Fruit fly (Drosophila melanogaster) whole organism, embryonic: ENCODE measurements around the gene Tsp29Fa.
A peak's percentile ranks its signal among the peaks of the same experiment; 100 is the strongest.

Experiments used
- ATbp ChIP-seq: fragments of 200-800 bp; sonication (Bioruptor generic); optimal IDR thresholded peaks from 2 replicates; lab custom pipeline; 2017; ENCODE audit warnings: missing biosample characterization, mild to moderate bottlenecking, missing genetic modification characterization, missing genetic modification reagents
- Atf6 ChIP-seq: fragments of 200-800 bp; sonication (Bioruptor generic); IDR thresholded peaks from 2 replicates; pipeline ENCODE4 v1.3.6; 2022; ENCODE audit warnings: missing biosample characterization, missing genetic modification characterization
- Bdp1 ChIP-seq: fragments of 200-800 bp; sonication (Bioruptor generic); optimal IDR thresholded peaks from 3 replicates; lab custom pipeline; 2016; ENCODE audit warnings: missing biosample characterization, missing genetic modification characterization
- BtbVII ChIP-seq: fragments of 200-800 bp; sonication (Bioruptor generic); optimal IDR thresholded peaks from 3 replicates; lab custom pipeline; 2017; ENCODE audit warnings: missing biosample characterization, mild to moderate bottlenecking, missing genetic modification characterization
- CG10267 ChIP-seq: fragments of 200-800 bp; sonication (Bioruptor generic); optimal IDR thresholded peaks from 2 replicates; lab custom pipeline; 2018; ENCODE audit warnings: missing biosample characterization, mild to moderate bottlenecking, missing genetic modification characterization, moderate library complexity
- CG10462 ChIP-seq: fragments of 200-800 bp; sonication (Bioruptor generic); optimal IDR thresholded peaks from 2 replicates; lab custom pipeline; 2016; ENCODE audit warnings: missing biosample characterization, missing genetic modification characterization
- CG11504 ChIP-seq: fragments of 200-800 bp; sonication (Bioruptor generic); optimal IDR thresholded peaks from 3 replicates; lab custom pipeline; 2019; ENCODE audit warnings: missing biosample characterization, mild to moderate bottlenecking, missing genetic modification characterization, moderate library complexity
- CG12155 ChIP-seq: fragments of 200-800 bp; sonication (Bioruptor generic); optimal IDR thresholded peaks from 3 replicates; lab custom pipeline; 2016; ENCODE audit warnings: missing biosample characterization, missing genetic modification characterization
- CG14050 ChIP-seq: fragments of 200-800 bp; sonication (Bioruptor generic); IDR thresholded peaks from 3 replicates; pipeline ENCODE4 v1.3.6; 2022; ENCODE audit warnings: missing biosample characterization, missing genetic modification characterization
- CG14860 ChIP-seq: fragments of 200-800 bp; sonication (Bioruptor generic); IDR thresholded peaks from 3 replicates; pipeline ENCODE4 v1.3.6; 2022; ENCODE audit warnings: missing biosample characterization, missing genetic modification characterization; ENCODE audit not compliant: partially characterized antibody
- CG1529 ChIP-seq: fragments of 200-800 bp; sonication (Bioruptor generic); optimal IDR thresholded peaks from 3 replicates; lab custom pipeline; 2018; ENCODE audit warnings: missing biosample characterization, missing genetic modification characterization
- CG17385 ChIP-seq: fragments of 200-800 bp; sonication (Bioruptor generic); optimal IDR thresholded peaks from 3 replicates; lab custom pipeline; 2018; ENCODE audit warnings: missing biosample characterization, mild to moderate bottlenecking, missing genetic modification characterization
- CG18764 ChIP-seq: fragments of 200-800 bp; sonication (Bioruptor generic); optimal IDR thresholded peaks from 3 replicates; lab custom pipeline; 2016; ENCODE audit warnings: missing biosample characterization, missing genetic modification characterization
- CG31388 ChIP-seq: fragments of 200-800 bp; sonication (Bioruptor generic); optimal IDR thresholded peaks from 2 replicates; lab custom pipeline; 2016; ENCODE audit warnings: missing biosample characterization, missing genetic modification characterization
- CG34376 ChIP-seq: fragments of 200-800 bp; sonication (Bioruptor generic); optimal IDR thresholded peaks from 2 replicates; lab custom pipeline; 2018; ENCODE audit warnings: missing biosample characterization, mild to moderate bottlenecking, missing genetic modification characterization
- CG3726 ChIP-seq: fragments of 200-800 bp; sonication (Bioruptor generic); IDR thresholded peaks from 3 replicates; pipeline ENCODE4, ENCODE4 v1.3.6; 2022; ENCODE audit warnings: missing biosample characterization, missing genetic modification characterization
- CG3847 ChIP-seq: fragments of 200-800 bp; sonication (Bioruptor generic); IDR thresholded peaks from 2 replicates; pipeline ENCODE4 v1.3.6; 2022; ENCODE audit warnings: missing biosample characterization, missing genetic modification characterization
- CG3995 ChIP-seq: fragments of 200-800 bp; sonication (Bioruptor generic); optimal IDR thresholded peaks from 3 replicates; lab custom pipeline; 2016; ENCODE audit warnings: missing biosample characterization, missing genetic modification characterization
- CG6254 ChIP-seq: fragments of 200-800 bp; sonication (Bioruptor generic); optimal IDR thresholded peaks from 3 replicates; lab custom pipeline; 2017; ENCODE audit warnings: mild to moderate bottlenecking, missing biosample characterization, missing genetic modification reagents, missing genetic modification characterization
- CG6683 ChIP-seq: fragments of 200-800 bp; sonication (Bioruptor generic); optimal IDR thresholded peaks from 2 replicates; lab custom pipeline; 2017; ENCODE audit warnings: missing biosample characterization, mild to moderate bottlenecking, missing genetic modification characterization, missing genetic modification reagents
- CG6813 ChIP-seq: fragments of 200-800 bp; sonication (Bioruptor generic); optimal IDR thresholded peaks from 2 replicates; lab custom pipeline; 2017; ENCODE audit warnings: missing biosample characterization, missing genetic modification characterization, mild to moderate bottlenecking, moderate library complexity, missing genetic modification reagents
- CG7786 ChIP-seq: fragments of 200-800 bp; sonication (Bioruptor generic); optimal IDR thresholded peaks from 2 replicates; lab custom pipeline; 2016; ENCODE audit warnings: missing biosample characterization, missing genetic modification characterization
- CG7963 ChIP-seq: fragments of 200-800 bp; sonication (Bioruptor generic); IDR thresholded peaks from 3 replicates; pipeline ENCODE4 v1.3.6; 2022; ENCODE audit warnings: missing biosample characterization, missing genetic modification characterization; ENCODE audit not compliant: partially characterized antibody
- CG8359 ChIP-seq: fragments of 200-800 bp; sonication (Bioruptor generic); optimal IDR thresholded peaks from 2 replicates; lab custom pipeline; 2017; ENCODE audit warnings: missing biosample characterization, mild to moderate bottlenecking, missing genetic modification characterization, borderline replicate concordance
- CG8765 ChIP-seq: fragments of 200-800 bp; sonication (Bioruptor generic); IDR thresholded peaks from 2 replicates; pipeline ENCODE4 v1.3.6; 2022; ENCODE audit warnings: missing biosample characterization, missing genetic modification characterization
- Dad ChIP-seq: fragments of 200-800 bp; sonication (Bioruptor generic); optimal IDR thresholded peaks from 3 replicates; lab custom pipeline; 2016; ENCODE audit warnings: missing biosample characterization, missing genetic modification characterization
- Dref ChIP-seq: fragments of 200-800 bp; sonication (Bioruptor generic); IDR thresholded peaks from 2 replicates; pipeline ENCODE4 v1.3.6; 2022; ENCODE audit warnings: missing biosample characterization, missing genetic modification characterization
- Fer2 ChIP-seq: fragments of 200-800 bp; sonication (Bioruptor generic); optimal IDR thresholded peaks from 2 replicates; lab custom pipeline; 2018; ENCODE audit warnings: missing biosample characterization, mild to moderate bottlenecking, missing genetic modification characterization, moderate library complexity
- H15 ChIP-seq: fragments of 200-800 bp; sonication (Bioruptor generic); IDR thresholded peaks from 3 replicates; pipeline ENCODE4 v1.3.6; 2022; ENCODE audit warnings: missing biosample characterization, missing genetic modification characterization
- Myb ChIP-seq: fragments of 200-800 bp; sonication (Bioruptor generic); optimal IDR thresholded peaks from 2 replicates; lab custom pipeline; 2016; ENCODE audit warnings: missing biosample characterization, missing genetic modification characterization
- Optix ChIP-seq: fragments of 200-800 bp; sonication (Bioruptor generic); IDR thresholded peaks from 3 replicates; pipeline ENCODE4 v1.3.6; 2022; ENCODE audit warnings: missing biosample characterization, missing genetic modification characterization
- PHDP ChIP-seq: fragments of 200-800 bp; sonication (Bioruptor generic); optimal IDR thresholded peaks from 3 replicates; lab custom pipeline; 2018; ENCODE audit warnings: missing biosample characterization, mild to moderate bottlenecking, missing genetic modification characterization, moderate library complexity
- Side ChIP-seq: fragments of 200-800 bp; sonication (Bioruptor generic); optimal IDR thresholded peaks from 2 replicates; lab custom pipeline; 2016; ENCODE audit warnings: missing biosample characterization, missing genetic modification characterization
- abd-A ChIP-seq: fragments of 200-800 bp; sonication (Bioruptor generic); optimal IDR thresholded peaks from 3 replicates; lab custom pipeline; 2019; ENCODE audit warnings: missing biosample characterization, mild to moderate bottlenecking, missing genetic modification characterization, moderate library complexity
- ac ChIP-seq: fragments of 200-800 bp; sonication (Bioruptor generic); optimal IDR thresholded peaks from 3 replicates; lab custom pipeline; 2017; ENCODE audit warnings: missing biosample characterization, mild to moderate bottlenecking, missing genetic modification characterization
- ash1 ChIP-seq: fragments of 200-800 bp; sonication (Bioruptor generic); optimal IDR thresholded peaks from 2 replicates; lab custom pipeline; 2018; ENCODE audit warnings: missing biosample characterization, mild to moderate bottlenecking, missing genetic modification characterization
- btn ChIP-seq: fragments of 200-800 bp; sonication (Bioruptor generic); optimal IDR thresholded peaks from 2 replicates; lab custom pipeline; 2016; ENCODE audit warnings: missing biosample characterization, missing genetic modification characterization
- croc ChIP-seq: fragments of 200-800 bp; sonication (Bioruptor generic); conservative IDR thresholded peaks from 3 replicates; pipeline ENCODE4 v1.3.6; 2022; ENCODE audit warnings: missing biosample characterization, missing genetic modification characterization
- dm ChIP-seq: fragments of 200-800 bp; sonication (Bioruptor generic); optimal IDR thresholded peaks from 3 replicates; lab custom pipeline; 2016; ENCODE audit warnings: missing biosample characterization, missing genetic modification characterization
- dysf ChIP-seq: fragments of 200-800 bp; sonication (Bioruptor generic); IDR thresholded peaks from 3 replicates; pipeline ENCODE4 v1.3.6; 2022; ENCODE audit warnings: missing biosample characterization, missing genetic modification characterization
- emc ChIP-seq: fragments of 200-800 bp; sonication (Bioruptor generic); optimal IDR thresholded peaks from 2 replicates; lab custom pipeline; 2016; ENCODE audit warnings: missing biosample characterization, missing genetic modification characterization
- grau ChIP-seq: fragments of 200-800 bp; optimal IDR thresholded peaks from 3 replicates; lab custom pipeline; 2019; ENCODE audit warnings: missing biosample characterization, mild to moderate bottlenecking, missing genetic modification characterization, moderate library complexity
- gsb ChIP-seq: fragments of 200-800 bp; sonication (Bioruptor generic); IDR thresholded peaks from 2 replicates; pipeline ENCODE4 v1.3.6; 2022; ENCODE audit warnings: missing biosample characterization, missing genetic modification characterization
- gt ChIP-seq: fragments of 200-800 bp; sonication (Bioruptor generic); IDR thresholded peaks from 2 replicates; pipeline ENCODE4 v1.3.6; 2022; ENCODE audit warnings: missing biosample characterization, missing genetic modification characterization
- peb ChIP-seq: fragments of 200-800 bp; sonication (Bioruptor generic); IDR thresholded peaks from 2 replicates; pipeline ENCODE4 v1.3.6; 2022; ENCODE audit warnings: missing biosample characterization, missing genetic modification characterization
- ro ChIP-seq: fragments of 200-800 bp; sonication (Bioruptor generic); IDR thresholded peaks from 2 replicates; pipeline ENCODE4 v1.3.6; 2022; ENCODE audit warnings: missing biosample characterization, missing genetic modification characterization
- sd ChIP-seq: fragments of 200-800 bp; sonication (Bioruptor generic); optimal IDR thresholded peaks from 3 replicates; lab custom pipeline; 2018; ENCODE audit warnings: missing biosample characterization, mild to moderate bottlenecking, missing genetic modification characterization, moderate library complexity
- sisA ChIP-seq: fragments of 200-800 bp; sonication (Bioruptor generic); IDR thresholded peaks from 2 replicates; pipeline ENCODE4 v1.3.6; 2022; ENCODE audit warnings: missing biosample characterization, missing genetic modification characterization
- slp2 ChIP-seq: fragments of 200-800 bp; sonication (Bioruptor generic); optimal IDR thresholded peaks from 2 replicates; lab custom pipeline; 2016; ENCODE audit warnings: missing biosample characterization, missing genetic modification characterization
- tgo ChIP-seq: fragments of 200-800 bp; sonication (Bioruptor generic); IDR thresholded peaks from 3 replicates; pipeline ENCODE4 v1.3.6; 2022; ENCODE audit warnings: missing biosample characterization, missing genetic modification characterization
- usp ChIP-seq: fragments of >200 bp; optimal IDR thresholded peaks from 2 replicates; lab custom pipeline; 2017; ENCODE audit warnings: missing biosample characterization, missing genetic modification characterization

The Tsp29Fa gene

DNA sequence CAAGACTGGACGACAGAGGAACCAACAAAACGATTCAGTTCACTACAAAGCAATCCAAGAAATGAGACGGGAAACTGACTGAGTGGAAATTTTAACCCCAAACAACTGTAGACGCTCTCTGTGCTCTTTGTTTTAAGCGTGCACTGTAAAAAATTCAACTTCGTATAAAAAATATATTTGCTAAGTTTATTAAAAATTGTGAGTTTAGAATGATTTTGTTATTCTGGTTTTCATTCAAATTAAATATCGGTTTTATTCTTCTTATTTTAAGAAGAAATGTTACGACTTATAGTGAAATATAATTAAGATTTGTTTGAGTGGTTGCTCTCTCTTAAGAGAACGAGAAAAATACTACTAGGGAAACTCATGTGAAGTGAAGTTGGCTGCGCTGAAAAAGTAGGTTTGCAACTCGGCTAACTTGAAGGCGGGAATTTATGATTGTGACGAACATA lies 24.3 kb downstream of the Tsp29Fa start (continued):
- peak; percentile 68 for TF ChIP-seq Fer2 (tag; lab: Kevin White, UChicago)
- TF ChIP-seq emc: peak; percentile 74
- peak; percentile 88 for TF ChIP-seq dm
- peak; percentile 89 for TF ChIP-seq CG7786 (GFP tag; lab: Kevin White, UChicago)
- TF ChIP-seq btn (GFP tag; lab: Kevin White, UChicago): peak; percentile 73
- TF ChIP-seq CG10267 (tag; lab: Kevin White, UChicago): peak; percentile 94
- TF ChIP-seq dysf (GFP tag; lab: Robert Waterston, UW): peak; percentile 98
- peak; percentile 98 for TF ChIP-seq sisA (GFP tag; lab: Robert Waterston, UW)
- peak; percentile 81 for TF ChIP-seq Dad (GFP tag; lab: Kevin White, UChicago)
- peak; percentile 95 for TF ChIP-seq PHDP (tag; lab: Kevin White, UChicago)
- peak; percentile 51 for TF ChIP-seq ash1 (GFP tag; lab: Kevin White, UChicago)
- TF ChIP-seq CG7963 (GFP tag; lab: Robert Waterston, UW): no peak
- TF ChIP-seq CG6683 (GFP tag; lab: Kevin White, UChicago): peak; percentile 80
- TF ChIP-seq grau (tag; lab: Kevin White, UChicago): peak; percentile 92
- peak; percentile 84 for TF ChIP-seq CG1529 (GFP tag; lab: Kevin White, UChicago)
- TF ChIP-seq gsb (GFP tag; lab: Robert Waterston, UW): peak; percentile 91
- peak; percentile 68 for TF ChIP-seq CG34376 (GFP tag; lab: Kevin White, UChicago)
- peak; percentile 97 for TF ChIP-seq CG14050 (GFP tag; lab: Robert Waterston, UW)
- TF ChIP-seq abd-A (tag; lab: Kevin White, UChicago): no peak
- TF ChIP-seq sd (tag; lab: Kevin White, UChicago): peak; percentile 76
- TF ChIP-seq slp2 (GFP tag; lab: Kevin White, UChicago): peak; percentile 95
- peak; percentile 96 for TF ChIP-seq CG3847
- TF ChIP-seq ro (GFP tag; lab: Robert Waterston, UW): peak; percentile 96
- no peak for TF ChIP-seq Dref (GFP tag; lab: Robert Waterston, UW)
- peak; percentile 97 for TF ChIP-seq CG11504 (tag; lab: Kevin White, UChicago)
- TF ChIP-seq Optix: peak; percentile 69; the same call in 1 of the 3 replicates
- TF ChIP-seq CG17385 (GFP tag; lab: Kevin White, UChicago): peak; percentile 86
- TF ChIP-seq gt (GFP tag; lab: Robert Waterston, UW): peak; percentile 87
- TF ChIP-seq BtbVII (GFP tag; lab: Kevin White, UChicago): peak; percentile 76
- peak; percentile 98 for TF ChIP-seq Atf6
- peak; percentile 96 for TF ChIP-seq CG3726
- TF ChIP-seq Side (GFP tag; lab: Kevin White, UChicago): peak; percentile 96
- TF ChIP-seq CG6254 (GFP tag; lab: Kevin White, UChicago): peak; percentile 88
- TF ChIP-seq tgo (GFP tag; lab: Robert Waterston, UW): peak; percentile 98
- TF ChIP-seq CG12155 (GFP tag; lab: Kevin White, UChicago): peak; percentile 95
- TF ChIP-seq CG18764: peak; percentile 88
- peak; percentile 89 for TF ChIP-seq ac
- peak; percentile 68 for TF ChIP-seq CG8359
- TF ChIP-seq CG3995: peak; percentile 41
- peak; percentile 97 for TF ChIP-seq CG10462 (GFP tag; lab: Kevin White, UChicago)
- TF ChIP-seq peb (GFP tag; lab: Robert Waterston, UW): peak; percentile 97
- TF ChIP-seq CG8765: peak; percentile 94
- peak; percentile 81 for TF ChIP-seq CG31388 (GFP tag; lab: Kevin White, UChicago)
- TF ChIP-seq H15: peak; percentile 98
- TF ChIP-seq ATbp (GFP tag; lab: Kevin White, UChicago): peak; percentile 92
- TF ChIP-seq Myb (GFP tag; lab: Kevin White, UChicago): peak; percentile 66
- no peak for TF ChIP-seq CG14860 (GFP tag; lab: Robert Waterston, UW)
- peak; percentile 87 for TF ChIP-seq CG6813 (GFP tag; lab: Kevin White, UChicago)
- TF ChIP-seq usp (GFP tag; lab: Kevin White, UChicago): no peak
- TF ChIP-seq Bdp1 (GFP tag; lab: Kevin White, UChicago): peak; percentile 79
- TF ChIP-seq croc: peak; percentile 96
